Worm (Caenorhabditis elegans): ENCODE measurements around the gene C25D7.10.

C25D7.10 gene

DNA sequence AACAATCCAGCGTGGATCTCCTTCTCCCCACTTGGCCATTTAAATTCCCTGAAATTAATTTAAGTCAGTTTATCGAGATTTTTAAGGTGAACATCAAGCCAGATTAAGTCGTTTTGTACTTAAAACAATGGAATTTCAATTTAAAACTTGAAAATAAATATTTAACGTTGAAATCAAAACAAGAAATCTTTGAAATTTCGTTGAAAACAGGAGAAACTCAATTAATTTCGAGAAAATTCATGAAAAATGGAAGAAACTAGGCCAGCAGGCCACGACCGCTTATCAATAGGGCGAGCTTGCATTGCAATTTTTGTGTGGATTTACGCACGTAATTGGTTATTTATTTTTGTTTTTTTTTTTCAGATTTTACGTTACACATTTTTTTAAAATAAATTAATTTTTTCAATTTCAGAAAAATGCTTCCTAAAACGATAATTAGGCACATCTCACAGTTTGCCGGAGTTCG lies 18.1 kb downstream of the C25D7.10 start, which contains the start of the genes ahsa-1 and C01G10.7 (continued):
- TF ChIP-seq rpc-1 (optimal IDR thresholded peaks at IDR 0.05), result peak; percentile 31
- TF ChIP-seq rpc-1 (tag; optimal IDR thresholded peaks at IDR 0.05), result no peak
- TF ChIP-seq bed-1 (GFP tag; IDR thresholded peaks at IDR 0.05), result no peak
- peak; percentile 86 for TF ChIP-seq athp-1 (tag; optimal IDR thresholded peaks at IDR 0.05)
- TF ChIP-seq ceh-40 (GFP tag; IDR thresholded peaks at IDR 0.05), result no peak
- TF ChIP-seq nfyb-1 (GFP tag; IDR thresholded peaks at IDR 0.05), result no peak; the same call in 1 of the 2 replicates
- TF ChIP-seq B0035.1 (tag; optimal IDR thresholded peaks at IDR 0.05), result peak; percentile 41
- TF ChIP-seq egl-44 (GFP tag; IDR thresholded peaks at IDR 0.05), result peak; percentile 80
- TF ChIP-seq unc-130 (GFP tag; optimal IDR thresholded peaks at IDR 0.05), result peak; percentile 96
- TF ChIP-seq ceh-79 (tag; optimal IDR thresholded peaks at IDR 0.05), result peak; percentile 13
- no peak for TF ChIP-seq ama-1 (optimal IDR thresholded peaks at IDR 0.05)
- TF ChIP-seq ama-1 (GFP tag; optimal IDR thresholded peaks at IDR 0.05), result no peak
- TF ChIP-seq mxl-1 (tag; optimal IDR thresholded peaks at IDR 0.05), result no peak
- TF ChIP-seq pha-4 (tag; optimal IDR thresholded peaks at IDR 0.05), result no peak
- peak; percentile 65 for TF ChIP-seq snpc-1.3 (tag; optimal IDR thresholded peaks at IDR 0.05; ENCODE audit: insufficient read depth)
- peak; percentile 81; the same call in 1 of the 2 replicates for TF ChIP-seq Y95B8A.8 (GFP tag; IDR thresholded peaks at IDR 0.05)
- no peak for TF ChIP-seq ztf-3 (GFP tag; optimal IDR thresholded peaks at IDR 0.05)
- peak; percentile 41 for TF ChIP-seq sptf-2 (GFP tag; optimal IDR thresholded peaks at IDR 0.05)
- peak; percentile 70 for TF ChIP-seq F33H1.4 (GFP tag; IDR thresholded peaks at IDR 0.05)
- TF ChIP-seq F57A8.1 (GFP tag; optimal IDR thresholded peaks at IDR 0.05), result no peak
- peak; percentile 49 for TF ChIP-seq nhr-80 (tag; optimal IDR thresholded peaks at IDR 0.05)
- no peak for TF ChIP-seq nfya-2 (GFP tag; IDR thresholded peaks at IDR 0.05)
- TF ChIP-seq nfya-1 (tag; optimal IDR thresholded peaks at IDR 0.05; ENCODE audit: borderline replicate concordance, insufficient read depth), result no peak
- no peak for TF ChIP-seq dpl-1 (GFP tag; optimal IDR thresholded peaks at IDR 0.05)
- no peak for TF ChIP-seq sea-2 (GFP tag; IDR thresholded peaks at IDR 0.05)
- no peak for TF ChIP-seq ceh-58 (GFP tag; IDR thresholded peaks at IDR 0.05)
- TF ChIP-seq ceh-27 (GFP tag; optimal IDR thresholded peaks at IDR 0.05), result peak; percentile 92
- TF ChIP-seq snpc-1.1 (tag; optimal IDR thresholded peaks at IDR 0.05; ENCODE audit: insufficient read depth), result peak; percentile 74
- TF ChIP-seq dpff-1 (tag; optimal IDR thresholded peaks at IDR 0.05), result no peak
- peak; percentile 79 for TF ChIP-seq madf-6 (GFP tag; IDR thresholded peaks at IDR 0.05)
- TF ChIP-seq lin-54 (GFP tag; optimal IDR thresholded peaks at IDR 0.05), result peak; percentile 82
- peak; percentile 51; the same call in 1 of the 2 replicates for TF ChIP-seq hmg-1.2 (GFP tag; IDR thresholded peaks at IDR 0.05)
- TF ChIP-seq ztf-22 (GFP tag; optimal IDR thresholded peaks at IDR 0.05), result peak; percentile 49
- no peak for TF ChIP-seq hlh-26 (GFP tag; conservative IDR thresholded peaks at IDR 0.05)
- no peak for TF ChIP-seq nhr-27 (tag; optimal IDR thresholded peaks at IDR 0.05)
- no peak for TF ChIP-seq lin-35 (GFP tag; optimal IDR thresholded peaks at IDR 0.05)
- no peak for TF ChIP-seq snpc-4 (GFP tag; optimal IDR thresholded peaks at IDR 0.05)
- TF ChIP-seq snpc-4 (tag; optimal IDR thresholded peaks at IDR 0.05), result peak in 3 of 4 experiments; percentile 69 to 85 (median 74)
- peak in 1 of 2 experiments; percentile 77 for TF ChIP-seq let-607 (tag; optimal IDR thresholded peaks at IDR 0.05)
- TF ChIP-seq him-1 (tag; optimal IDR thresholded peaks at IDR 0.05), result peak; percentile 26
- TF ChIP-seq attf-3 (GFP tag; conservative IDR thresholded peaks at IDR 0.05), result peak; percentile 69
- TF ChIP-seq F39B2.1 (GFP tag; IDR thresholded peaks at IDR 0.05), result no peak
- TF ChIP-seq atf-7 (tag; optimal IDR thresholded peaks at IDR 0.05), result peak; percentile 63
- TF ChIP-seq K12H6.12 (tag; optimal IDR thresholded peaks at IDR 0.05), result peak; percentile 70
- TF ChIP-seq snpc-3.4 (tag; optimal IDR thresholded peaks at IDR 0.05), result peak; percentile 51
- TF ChIP-seq Y53G8AR.9 (GFP tag; conservative IDR thresholded peaks at IDR 0.05), result peak; percentile 76; the same call in 1 of the 2 replicates
- peak; percentile 74 for TF ChIP-seq ztf-18 (tag; optimal IDR thresholded peaks at IDR 0.05)
- TF ChIP-seq lir-1 (GFP tag; conservative IDR thresholded peaks at IDR 0.05), result peak; percentile 82
- peak; percentile 97 for TF ChIP-seq ZK185.1 (tag; optimal IDR thresholded peaks at IDR 0.05; ENCODE audit: poor library complexity, severe bottlenecking)

Measured in whole organism, young adult.